Worm (Caenorhabditis elegans): ENCODE measurements around the gene T24F1.4.

Gene T24F1.4

ce11 chrII:11293433-11293832, 20.6 kb downstream of the T24F1.4 start, which contains the start of gene C47G2.4:
Gene C47G2.4 (minus strand): TSS chrII:11293606.
- TF ChIP-seq pqm-1 (tag; optimal IDR thresholded peaks at IDR 0.05) (no peak), Y22D7AL.16 (tag; optimal IDR thresholded peaks at IDR 0.05) (no peak), ceh-24 (tag; optimal IDR thresholded peaks at IDR 0.05) (no peak), ztf-16 (tag; optimal IDR thresholded peaks at IDR 0.05) (no peak), hlh-30 (tag; optimal IDR thresholded peaks at IDR 0.05; ENCODE audit: insufficient read depth) (no peak), C38D4.7 (GFP tag; optimal IDR thresholded peaks at IDR 0.05) (no peak), unc-55 (GFP tag; optimal IDR thresholded peaks at IDR 0.05) (no peak), ceh-14 (tag; optimal IDR thresholded peaks at IDR 0.05) (no peak), eyg-1 (tag; optimal IDR thresholded peaks at IDR 0.05) (no peak), zip-5 (tag; optimal IDR thresholded peaks at IDR 0.05) (no peak), F13H6.1 (tag; optimal IDR thresholded peaks at IDR 0.05) (no peak), hlh-8 (tag; optimal IDR thresholded peaks at IDR 0.05) (no peak), fkh-6 (tag; optimal IDR thresholded peaks at IDR 0.05) (no peak), ceh-48 (tag; optimal IDR thresholded peaks at IDR 0.05) (no peak), pha-4 (tag; optimal IDR thresholded peaks at IDR 0.05) (no peak), hlh-6 (tag; optimal IDR thresholded peaks at IDR 0.05) (no peak), hlh-15 (tag; optimal IDR thresholded peaks at IDR 0.05) (no peak), ceh-34 (tag; optimal IDR thresholded peaks at IDR 0.05) (peak; percentile 70), ref-2 (tag; optimal IDR thresholded peaks at IDR 0.05) (peak; percentile 22), elt-2 (tag; optimal IDR thresholded peaks at IDR 0.05) (peak; percentile 27), ceh-30 (tag; optimal IDR thresholded peaks at IDR 0.05) (no peak), sox-4 (tag; optimal IDR thresholded peaks at IDR 0.05) (no peak), T23F11.4 (GFP tag; optimal IDR thresholded peaks at IDR 0.05) (no peak), che-1 (tag; optimal IDR thresholded peaks at IDR 0.05) (no peak), ceh-9 (tag; optimal IDR thresholded peaks at IDR 0.05) (no peak), ceh-31 (tag; optimal IDR thresholded peaks at IDR 0.05) (peak; percentile 55), ceh-18 (tag; optimal IDR thresholded peaks at IDR 0.05) (peak; percentile 13), mec-3 (tag; optimal IDR thresholded peaks at IDR 0.05; ENCODE audit: borderline replicate concordance) (no peak), ceh-22 (tag; optimal IDR thresholded peaks at IDR 0.05) (no peak), elt-4 (tag; optimal IDR thresholded peaks at IDR 0.05) (no peak), unc-3 (GFP tag; conservative IDR thresholded peaks at IDR 0.05) (no peak), unc-3 (tag; optimal IDR thresholded peaks at IDR 0.05) (no peak), ahr-1 (tag; optimal IDR thresholded peaks at IDR 0.05) (no peak), unc-42 (tag; optimal IDR thresholded peaks at IDR 0.05) (no peak), syd-9 (tag; optimal IDR thresholded peaks at IDR 0.05) (no peak), tbx-2 (tag; optimal IDR thresholded peaks at IDR 0.05) (no peak), ama-1 (optimal IDR thresholded peaks at IDR 0.05) (no peak), ttx-3 (tag; optimal IDR thresholded peaks at IDR 0.05) (no peak), lim-6 (tag; optimal IDR thresholded peaks at IDR 0.05) (no peak), tbx-7 (tag; optimal IDR thresholded peaks at IDR 0.05) (no peak), ceh-19 (GFP tag; optimal IDR thresholded peaks at IDR 0.05) (no peak), pros-1 (tag; optimal IDR thresholded peaks at IDR 0.05) (peak; percentile 35), pat-9 (tag; optimal IDR thresholded peaks at IDR 0.05) (no peak), nfya-1 (tag; optimal IDR thresholded peaks at IDR 0.05) (peak; percentile 36), unc-86 (tag; optimal IDR thresholded peaks at IDR 0.05) (no peak), ceh-2 (tag; optimal IDR thresholded peaks at IDR 0.05) (no peak), nhr-232 (tag; optimal IDR thresholded peaks at IDR 0.05) (no peak), pag-3 (tag; optimal IDR thresholded peaks at IDR 0.05; ENCODE audit: borderline replicate concordance) (no peak), sox-2 (GFP tag; IDR thresholded peaks at IDR 0.05) (no peak), ceh-45 (GFP tag; IDR thresholded peaks at IDR 0.05) (no peak), dve-1 (tag; optimal IDR thresholded peaks at IDR 0.05) (no peak), pax-1 (tag; optimal IDR thresholded peaks at IDR 0.05) (no peak), pha-2 (tag; optimal IDR thresholded peaks at IDR 0.05) (no peak), hlh-13 (GFP tag; optimal IDR thresholded peaks at IDR 0.05) (no peak), fkh-10 (GFP tag; optimal IDR thresholded peaks at IDR 0.05) (no peak)
